Fruit fly (Drosophila melanogaster) whole organism, embryonic: ENCODE results near the gene Gclc.

Source experiments
- Abd-B ChIP-seq: fragments of 200-800 bp; sonication (Bioruptor generic); optimal IDR thresholded peaks from 2 replicates; lab custom pipeline; 2018; ENCODE audit warnings: missing biosample characterization, mild to moderate bottlenecking, missing genetic modification characterization, moderate library complexity
- CG1024 ChIP-seq: fragments of 200-800 bp; sonication (Bioruptor generic); IDR thresholded peaks from 2 replicates; pipeline ENCODE4 v1.3.6; 2022; ENCODE audit warnings: missing biosample characterization, missing genetic modification characterization
- CG10321 ChIP-seq: fragments of 200-800 bp; sonication (Bioruptor generic); IDR thresholded peaks from 2 replicates; pipeline ENCODE4 v1.3.6; 2022; ENCODE audit warnings: missing biosample characterization, missing genetic modification characterization
- CG11723 ChIP-seq: fragments of 200-800 bp; sonication (Bioruptor generic); optimal IDR thresholded peaks from 2 replicates; lab custom pipeline; 2017; ENCODE audit warnings: missing biosample characterization, mild to moderate bottlenecking, missing genetic modification characterization
- CG13775 ChIP-seq: fragments of 200-800 bp; sonication (Bioruptor generic); optimal IDR thresholded peaks from 3 replicates; lab custom pipeline; 2017; ENCODE audit warnings: missing biosample characterization, mild to moderate bottlenecking, missing genetic modification characterization
- CG14014 ChIP-seq: fragments of 200-800 bp; sonication (Bioruptor generic); IDR thresholded peaks from 2 replicates; pipeline ENCODE4 v1.3.6; 2022; ENCODE audit warnings: missing biosample characterization, missing genetic modification characterization
- CG1647 ChIP-seq: fragments of 200-800 bp; sonication (Bioruptor generic); optimal IDR thresholded peaks from 3 replicates; lab custom pipeline; 2016; ENCODE audit warnings: missing biosample characterization, missing genetic modification characterization
- CG16815 ChIP-seq: fragments of 200-800 bp; sonication (Bioruptor generic); optimal IDR thresholded peaks from 3 replicates; lab custom pipeline; 2017; ENCODE audit warnings: missing biosample characterization, mild to moderate bottlenecking, missing genetic modification characterization
- CG17802 ChIP-seq: fragments of 200-800 bp; sonication (Bioruptor generic); optimal IDR thresholded peaks from 2 replicates; lab custom pipeline; 2018; ENCODE audit warnings: missing biosample characterization, mild to moderate bottlenecking, missing genetic modification characterization, moderate library complexity
- CG32767 ChIP-seq: fragments of 200-800 bp; sonication (Bioruptor generic); IDR thresholded peaks from 2 replicates; pipeline ENCODE4 v1.3.6; 2022; ENCODE audit warnings: missing biosample characterization, missing genetic modification characterization
- CG32772 ChIP-seq: fragments of 200-800 bp; sonication (Bioruptor generic); IDR thresholded peaks from 2 replicates; pipeline ENCODE4 v1.3.6; 2022; ENCODE audit warnings: missing biosample characterization, missing genetic modification characterization
- CG34224 ChIP-seq: fragments of 200-800 bp; sonication (Bioruptor generic); IDR thresholded peaks from 3 replicates; pipeline ENCODE4 v1.3.6; 2022; ENCODE audit warnings: missing biosample characterization, missing genetic modification characterization; ENCODE audit not compliant: partially characterized antibody
- CG4820 ChIP-seq: fragments of 200-800 bp; sonication (Bioruptor generic); optimal IDR thresholded peaks from 3 replicates; lab custom pipeline; 2016; ENCODE audit warnings: missing biosample characterization, missing genetic modification characterization
- CG7372 ChIP-seq: fragments of 200-800 bp; sonication (Bioruptor generic); IDR thresholded peaks from 2 replicates; pipeline ENCODE4 v1.3.6; 2022; ENCODE audit warnings: missing biosample characterization, missing genetic modification characterization
- CG7556 ChIP-seq: fragments of 200-800 bp; sonication (Bioruptor generic); optimal IDR thresholded peaks from 2 replicates; lab custom pipeline; 2017; ENCODE audit warnings: missing biosample characterization, mild to moderate bottlenecking, missing genetic modification characterization
- CG7928 ChIP-seq: fragments of 200-800 bp; sonication (Bioruptor generic); optimal IDR thresholded peaks from 2 replicates; lab custom pipeline; 2017; ENCODE audit warnings: missing biosample characterization, mild to moderate bottlenecking, missing genetic modification characterization
- CG8478 ChIP-seq: fragments of >200 bp; optimal IDR thresholded peaks from 2 replicates; lab custom pipeline; 2018
- CG9215 ChIP-seq: fragments of 200-800 bp; sonication (Bioruptor generic); IDR thresholded peaks from 2 replicates; pipeline ENCODE4 v1.3.6; 2022; ENCODE audit warnings: missing biosample characterization, missing genetic modification characterization
- CHES-1-like ChIP-seq: fragments of 200-800 bp; sonication (Bioruptor generic); optimal IDR thresholded peaks from 2 replicates; lab custom pipeline; 2016; ENCODE audit warnings: missing biosample characterization, missing genetic modification characterization
- Camta ChIP-seq: fragments of 200-800 bp; sonication (Bioruptor generic); optimal IDR thresholded peaks from 2 replicates; lab custom pipeline; 2016; ENCODE audit warnings: missing biosample characterization, missing genetic modification characterization
- CkIIα-i1 ChIP-seq: fragments of 200-800 bp; sonication (Bioruptor generic); IDR thresholded peaks from 2 replicates; pipeline ENCODE4 v1.3.6; 2022; ENCODE audit warnings: missing biosample characterization, missing genetic modification characterization
- E2f2 ChIP-seq: fragments of 200-800 bp; sonication (Bioruptor generic); IDR thresholded peaks from 2 replicates; pipeline ENCODE4 v1.3.6; 2022; ENCODE audit warnings: missing biosample characterization, missing genetic modification characterization
- HLH4C ChIP-seq: fragments of 200-800 bp; sonication (Bioruptor generic); IDR thresholded peaks from 3 replicates; pipeline ENCODE4 v1.3.6; 2022; ENCODE audit warnings: missing biosample characterization, missing genetic modification characterization; ENCODE audit not compliant: partially characterized antibody
- Hr51 ChIP-seq, 2 experiments: fragments of 200-800 bp; sonication (Bioruptor generic); optimal IDR thresholded peaks; 2 replicates in 1 of 2; 3 replicates in 1 of 2; lab custom pipeline; 2016 to 2018; ENCODE audit warnings: missing biosample characterization in 2 of 2, missing genetic modification characterization in 2 of 2, mild to moderate bottlenecking in 1 of 2, moderate library complexity in 1 of 2
- Mad ChIP-seq: fragments of 200-800 bp; sonication (Bioruptor generic); optimal IDR thresholded peaks from 2 replicates; lab custom pipeline; 2016; ENCODE audit warnings: missing biosample characterization, missing genetic modification characterization
- Ravus ChIP-seq: fragments of 200-800 bp; sonication (Bioruptor generic); IDR thresholded peaks from 2 replicates; pipeline ENCODE4 v1.3.6; 2022; ENCODE audit warnings: missing biosample characterization, missing genetic modification characterization
- Scr ChIP-seq: fragments of 200-800 bp; sonication (Bioruptor generic); IDR thresholded peaks from 2 replicates; pipeline ENCODE4 v1.3.6; 2022; ENCODE audit warnings: missing biosample characterization, missing genetic modification characterization; ENCODE audit not compliant: partially characterized antibody
- Sin3A ChIP-seq: fragments of >200 bp; optimal IDR thresholded peaks from 2 replicates; lab custom pipeline; 2018
- Sox102F ChIP-seq: fragments of 200-800 bp; sonication (Bioruptor generic); optimal IDR thresholded peaks from 2 replicates; lab custom pipeline; 2018; ENCODE audit warnings: missing biosample characterization, mild to moderate bottlenecking, missing genetic modification characterization, moderate library complexity
- Stat92E ChIP-seq, 3 experiments: fragments of >200 bp in 2 of 3; fragments of 200-800 bp in 1 of 3; sonication (Bioruptor generic) in 1 of 3; optimal IDR thresholded peaks; 2 replicates each; lab custom pipeline; 2017 to 2019; ENCODE audit warnings: missing biosample characterization in 3 of 3, missing genetic modification characterization in 3 of 3, mild to moderate bottlenecking in 1 of 3, moderate library complexity in 1 of 3
- Vsx1 ChIP-seq: fragments of 200-800 bp; sonication (Bioruptor generic); optimal IDR thresholded peaks from 2 replicates; lab custom pipeline; 2017; ENCODE audit warnings: missing biosample characterization, mild to moderate bottlenecking, missing genetic modification characterization, missing genetic modification reagents
- abd-A ChIP-seq: fragments of 200-800 bp; sonication (Bioruptor generic); optimal IDR thresholded peaks from 3 replicates; lab custom pipeline; 2019; ENCODE audit warnings: missing biosample characterization, mild to moderate bottlenecking, missing genetic modification characterization, moderate library complexity
- ac ChIP-seq: fragments of 200-800 bp; sonication (Bioruptor generic); optimal IDR thresholded peaks from 3 replicates; lab custom pipeline; 2017; ENCODE audit warnings: missing biosample characterization, mild to moderate bottlenecking, missing genetic modification characterization
- aop ChIP-seq: fragments of 200-800 bp; sonication (Bioruptor generic); IDR thresholded peaks from 2 replicates; pipeline ENCODE4 v1.3.6; 2022; ENCODE audit warnings: missing biosample characterization, missing genetic modification characterization
- ato ChIP-seq: fragments of 200-800 bp; sonication (Bioruptor generic); IDR thresholded peaks from 2 replicates; pipeline ENCODE4 v1.3.6; 2022; ENCODE audit warnings: missing biosample characterization, missing genetic modification characterization; ENCODE audit not compliant: partially characterized antibody
- br ChIP-seq: fragments of >200 bp; optimal IDR thresholded peaks from 2 replicates; lab custom pipeline; 2017
- chn ChIP-seq: fragments of 200-800 bp; sonication (Bioruptor generic); optimal IDR thresholded peaks from 2 replicates; lab custom pipeline; 2016; ENCODE audit warnings: missing biosample characterization, missing genetic modification characterization
- corto ChIP-seq: fragments of 200-800 bp; sonication (Bioruptor generic); optimal IDR thresholded peaks from 2 replicates; lab custom pipeline; 2016; ENCODE audit warnings: missing biosample characterization, mild to moderate bottlenecking, missing genetic modification characterization, moderate library complexity
- emc ChIP-seq: fragments of 200-800 bp; sonication (Bioruptor generic); optimal IDR thresholded peaks from 2 replicates; lab custom pipeline; 2016; ENCODE audit warnings: missing biosample characterization, missing genetic modification characterization
- exex ChIP-seq: fragments of 200-800 bp; sonication (Bioruptor generic); optimal IDR thresholded peaks from 4 replicates; lab custom pipeline; 2018; ENCODE audit warnings: missing biosample characterization, mild to moderate bottlenecking, missing genetic modification characterization, moderate library complexity
- grau ChIP-seq: fragments of 200-800 bp; optimal IDR thresholded peaks from 3 replicates; lab custom pipeline; 2019; ENCODE audit warnings: missing biosample characterization, mild to moderate bottlenecking, missing genetic modification characterization, moderate library complexity
- hkb ChIP-seq, 2 experiments: fragments of 200-800 bp in 1 of 2; fragments of >200 bp in 1 of 2; sonication (Bioruptor generic) in 1 of 2; IDR thresholded peaks in 1 of 2; optimal IDR thresholded peaks in 1 of 2; 2 replicates each; pipeline versions ENCODE4 v1.3.6 to Lab custom; 2017 to 2022; ENCODE audit warnings: missing biosample characterization in 1 of 2, missing genetic modification characterization in 1 of 2
- hth ChIP-seq: fragments of >200 bp; optimal IDR thresholded peaks from 2 replicates; lab custom pipeline; 2017; ENCODE audit warnings: inconsistent platforms
- jumu ChIP-seq: fragments of 200-800 bp; sonication (Bioruptor generic); optimal IDR thresholded peaks from 3 replicates; lab custom pipeline; 2016; ENCODE audit warnings: missing biosample characterization, missing genetic modification characterization
- kay ChIP-seq: fragments of 200-800 bp; sonication (Bioruptor generic); optimal IDR thresholded peaks from 2 replicates; lab custom pipeline; 2016; ENCODE audit warnings: missing biosample characterization, missing genetic modification characterization
- pum ChIP-seq: fragments of 200-800 bp; sonication (Bioruptor generic); optimal IDR thresholded peaks from 2 replicates; lab custom pipeline; 2016; ENCODE audit warnings: missing biosample characterization, missing genetic modification characterization
- usp ChIP-seq: fragments of >200 bp; optimal IDR thresholded peaks from 2 replicates; lab custom pipeline; 2017; ENCODE audit warnings: missing biosample characterization, missing genetic modification characterization
- vnd ChIP-seq: fragments of 200-800 bp; sonication (Bioruptor generic); IDR thresholded peaks from 3 replicates; pipeline ENCODE4 v1.3.6; 2022; ENCODE audit warnings: missing biosample characterization, missing genetic modification characterization; ENCODE audit not compliant: partially characterized antibody
- yki ChIP-seq: fragments of >200 bp; optimal IDR thresholded peaks from 3 replicates; lab custom pipeline; 2018
- zen ChIP-seq: fragments of 200-800 bp; sonication (Bioruptor generic); optimal IDR thresholded peaks from 3 replicates; lab custom pipeline; 2018; ENCODE audit warnings: missing biosample characterization, mild to moderate bottlenecking, missing genetic modification characterization, moderate library complexity

Gene Gclc

dm6 chrX:8100026-8100825, 15.7 kb downstream of the Gclc start (continued):
- TF ChIP-seq usp (no peak), jumu (peak; percentile 49), CG34224 (no peak), CkIIα-i1 (GFP tag; lab: Robert Waterston, UW) (peak; percentile 40; the same call in 1 of the 2 replicates), vnd (GFP tag; lab: Robert Waterston, UW) (no peak), CG7372 (peak; percentile 80), CG10321 (no peak), Sox102F (GFP tag; lab: Kevin White, UChicago) (peak; percentile 89), hkb (optimal IDR thresholded peaks at IDR 0.05; lab: Kevin White, UChicago) (no peak), hkb (GFP tag; IDR thresholded peaks at IDR 0.05; lab: Robert Waterston, UW) (peak; percentile 94), Abd-B (GFP tag; lab: Kevin White, UChicago) (peak; percentile 46), br (lab: Kevin White, UChicago) (no peak), HLH4C (GFP tag; lab: Robert Waterston, UW) (no peak), hth (lab: Kevin White, UChicago) (no peak), CG8478 (lab: Kevin White, UChicago) (no peak), Stat92E (GFP tag; optimal IDR thresholded peaks at IDR 0.05; lab: Kevin White, UChicago) (no peak), chn (peak; percentile 67), E2f2 (GFP tag; lab: Robert Waterston, UW) (peak; percentile 72), CG7556 (GFP tag; lab: Kevin White, UChicago) (peak; percentile 89), CG17802 (tag; lab: Kevin White, UChicago) (peak; percentile 47), CG7928 (GFP tag; lab: Kevin White, UChicago) (no peak), CG32767 (peak; percentile 56), CG1024 (GFP tag; lab: Robert Waterston, UW) (peak; percentile 62), abd-A (peak; percentile 61), Scr (GFP tag; lab: Robert Waterston, UW) (no peak), CG1647 (GFP tag; lab: Kevin White, UChicago) (peak; percentile 57), CG13775 (GFP tag; lab: Kevin White, UChicago) (peak; percentile 77), Mad (GFP tag; lab: Kevin White, UChicago) (peak; percentile 17), emc (GFP tag; lab: Kevin White, UChicago) (no peak), grau (tag; lab: Kevin White, UChicago) (peak; percentile 83), ato (GFP tag; lab: Robert Waterston, UW) (no peak), kay (GFP tag; lab: Kevin White, UChicago) (peak; percentile 12), CG9215 (GFP tag; lab: Robert Waterston, UW) (peak; percentile 67), zen (tag; lab: Kevin White, UChicago) (peak; percentile 49), Ravus (GFP tag; lab: Robert Waterston, UW) (peak; percentile 67; the same call in 1 of the 2 replicates), CG11723 (GFP tag; lab: Kevin White, UChicago) (peak; percentile 52), CG16815 (GFP tag; lab: Kevin White, UChicago) (peak; percentile 61), Sin3A (lab: Kevin White, UChicago) (no peak), corto (peak; percentile 35), Vsx1 (peak; percentile 62), CG4820 (GFP tag; lab: Kevin White, UChicago) (peak; percentile 60), CG32772 (peak; percentile 87), yki (lab: Kevin White, UChicago) (no peak), exex (tag; lab: Kevin White, UChicago) (peak; percentile 48), ac (no peak), pum (peak; percentile 30), Camta (peak; percentile 47), aop (GFP tag; lab: Robert Waterston, UW) (no peak), CHES-1-like (GFP tag; lab: Kevin White, UChicago) (peak; percentile 29), Hr51 (GFP tag; optimal IDR thresholded peaks at IDR 0.05; lab: Kevin White, UChicago) (peak; percentile 49 to 87), CG14014 (GFP tag; lab: Robert Waterston, UW) (peak; percentile 90)
